Worm (Caenorhabditis elegans) whole organism, mixed stage, embryonic: ENCODE data around the gene igcm-2.

Source experiments
- M03D4.4 ChIP-seq: sonication (generic microtip); optimal IDR thresholded peaks from 2 replicates; lab custom pipeline; 2017; ENCODE audit warnings: mild to moderate bottlenecking, missing genetic modification characterization, missing compliant biosample characterization
- bed-3 ChIP-seq: fragments of 200-800 bp; sonication (Bioruptor generic); optimal IDR thresholded peaks from 3 replicates; lab custom pipeline; 2018; ENCODE audit warnings: mild to moderate bottlenecking, missing genetic modification characterization, moderate library complexity, missing compliant biosample characterization
- blmp-1 ChIP-seq: fragments of 150-350 bp; optimal IDR thresholded peaks from 2 replicates; lab custom pipeline; 2014; ENCODE audit warnings: missing biosample characterization, missing genetic modification characterization
- ceh-39 ChIP-seq: fragments of 150-350 bp; optimal IDR thresholded peaks from 2 replicates; lab custom pipeline; 2014; ENCODE audit warnings: missing biosample characterization, missing genetic modification characterization
- ceh-43 ChIP-seq: fragments of 200-800 bp; sonication (Bioruptor generic); optimal IDR thresholded peaks from 2 replicates; lab custom pipeline; 2018; ENCODE audit warnings: mild to moderate bottlenecking, missing genetic modification characterization, moderate library complexity, missing compliant biosample characterization
- ceh-83 ChIP-seq: fragments of 200-800 bp; sonication (Bioruptor generic); optimal IDR thresholded peaks from 2 replicates; lab custom pipeline; 2018; ENCODE audit warnings: mild to moderate bottlenecking, missing genetic modification characterization, missing compliant biosample characterization
- ces-1 ChIP-seq: fragments of 150-350 bp; optimal IDR thresholded peaks from 2 replicates; lab custom pipeline; 2014; ENCODE audit warnings: missing biosample characterization, missing genetic modification reagents, missing genetic modification characterization
- drap-1 ChIP-seq: fragments of 200-800 bp; sonication (Bioruptor generic); optimal IDR thresholded peaks from 3 replicates; lab custom pipeline; 2018; ENCODE audit warnings: mild to moderate bottlenecking, missing genetic modification characterization, missing compliant biosample characterization
- elt-1 ChIP-seq: sonication (generic microtip); optimal IDR thresholded peaks from 2 replicates; lab custom pipeline; 2017; ENCODE audit warnings: missing genetic modification characterization, mild to moderate bottlenecking, missing compliant biosample characterization, antibody characterized with exemption, moderate library complexity, borderline replicate concordance; ENCODE audit not compliant: insufficient read depth
- elt-3 ChIP-seq: fragments of 150-350 bp; optimal IDR thresholded peaks from 2 replicates; lab custom pipeline; 2014; ENCODE audit warnings: missing biosample characterization, missing genetic modification characterization
- flh-1 ChIP-seq: fragments of 200-800 bp; sonication (Bioruptor generic); optimal IDR thresholded peaks from 2 replicates; lab custom pipeline; 2018; ENCODE audit warnings: mild to moderate bottlenecking, missing genetic modification characterization, moderate library complexity, missing compliant biosample characterization
- ham-2 ChIP-seq: fragments of 200-800 bp; sonication (Bioruptor generic); optimal IDR thresholded peaks from 2 replicates; lab custom pipeline; 2018; ENCODE audit warnings: mild to moderate bottlenecking, missing genetic modification characterization, missing compliant biosample characterization
- hlh-1 ChIP-seq: fragments of 150-350 bp; optimal IDR thresholded peaks from 2 replicates; lab custom pipeline; 2014; ENCODE audit warnings: missing biosample characterization, missing genetic modification reagents, missing genetic modification characterization
- lin-13 ChIP-seq: fragments of 150-350 bp; optimal IDR thresholded peaks from 2 replicates; lab custom pipeline; 2014; ENCODE audit warnings: missing biosample characterization, missing genetic modification characterization
- lin-32 ChIP-seq: fragments of 200-800 bp; sonication (Bioruptor generic); optimal IDR thresholded peaks from 2 replicates; lab custom pipeline; 2018; ENCODE audit warnings: mild to moderate bottlenecking, missing genetic modification characterization, missing compliant biosample characterization
- mep-1 ChIP-seq: fragments of 150-350 bp; optimal IDR thresholded peaks from 2 replicates; lab custom pipeline; 2017; ENCODE audit warnings: missing biosample characterization, missing genetic modification reagents, missing genetic modification characterization, inconsistent platforms
- mls-2 ChIP-seq: sonication (generic microtip); optimal IDR thresholded peaks from 2 replicates; lab custom pipeline; 2016; ENCODE audit warnings: mild to moderate bottlenecking, missing genetic modification characterization, moderate library complexity, missing compliant biosample characterization
- nhr-12 ChIP-seq: fragments of 150-350 bp; optimal IDR thresholded peaks from 2 replicates; lab custom pipeline; 2014; ENCODE audit warnings: missing biosample characterization, missing genetic modification characterization
- nhr-2 ChIP-seq: fragments of 150-350 bp; optimal IDR thresholded peaks from 2 replicates; lab custom pipeline; 2014; ENCODE audit warnings: missing biosample characterization, missing genetic modification characterization
- nhr-237 ChIP-seq: fragments of 150-350 bp; optimal IDR thresholded peaks from 2 replicates; lab custom pipeline; 2014; ENCODE audit warnings: missing biosample characterization, missing genetic modification characterization
- nhr-28 ChIP-seq: fragments of 150-350 bp; optimal IDR thresholded peaks from 2 replicates; lab custom pipeline; 2014; ENCODE audit warnings: missing biosample characterization, missing genetic modification characterization
- nhr-76 ChIP-seq: sonication (generic microtip); optimal IDR thresholded peaks from 2 replicates; lab custom pipeline; 2017; ENCODE audit warnings: missing biosample characterization, missing genetic modification characterization
- pha-4 ChIP-seq: fragments of 150-350 bp; optimal IDR thresholded peaks from 2 replicates; lab custom pipeline; 2018; ENCODE audit warnings: missing biosample characterization, missing genetic modification reagents, missing genetic modification characterization
- sem-2 ChIP-seq: fragments of 200-800 bp; sonication (Bioruptor generic); optimal IDR thresholded peaks from 2 replicates; lab custom pipeline; 2018; ENCODE audit warnings: mild to moderate bottlenecking, missing genetic modification characterization, missing compliant biosample characterization
- snpc-4 ChIP-seq: fragments of 150-350 bp; optimal IDR thresholded peaks from 2 replicates; lab custom pipeline; 2014; ENCODE audit warnings: missing biosample characterization, missing genetic modification characterization
- sptf-1 ChIP-seq: sonication (generic microtip); optimal IDR thresholded peaks from 2 replicates; lab custom pipeline; 2017; ENCODE audit warnings: mild to moderate bottlenecking, missing genetic modification characterization, moderate library complexity, missing compliant biosample characterization
- unc-120 ChIP-seq: sonication (generic microtip); optimal IDR thresholded peaks from 2 replicates; lab custom pipeline; 2017; ENCODE audit warnings: missing genetic modification characterization, missing compliant biosample characterization; ENCODE audit not compliant: poor library complexity, severe bottlenecking
- unc-39 ChIP-seq: fragments of 150-350 bp; optimal IDR thresholded peaks from 2 replicates; lab custom pipeline; 2014; ENCODE audit warnings: missing biosample characterization, missing genetic modification characterization
- unc-62 ChIP-seq: fragments of 150-350 bp; optimal IDR thresholded peaks from 2 replicates; lab custom pipeline; 2014; ENCODE audit warnings: missing biosample characterization, missing genetic modification reagents, missing genetic modification characterization
- ztf-11 ChIP-seq: fragments of 150-350 bp; optimal IDR thresholded peaks from 2 replicates; lab custom pipeline; 2014; ENCODE audit warnings: missing biosample characterization, missing genetic modification characterization

igcm-2 gene

DNA sequence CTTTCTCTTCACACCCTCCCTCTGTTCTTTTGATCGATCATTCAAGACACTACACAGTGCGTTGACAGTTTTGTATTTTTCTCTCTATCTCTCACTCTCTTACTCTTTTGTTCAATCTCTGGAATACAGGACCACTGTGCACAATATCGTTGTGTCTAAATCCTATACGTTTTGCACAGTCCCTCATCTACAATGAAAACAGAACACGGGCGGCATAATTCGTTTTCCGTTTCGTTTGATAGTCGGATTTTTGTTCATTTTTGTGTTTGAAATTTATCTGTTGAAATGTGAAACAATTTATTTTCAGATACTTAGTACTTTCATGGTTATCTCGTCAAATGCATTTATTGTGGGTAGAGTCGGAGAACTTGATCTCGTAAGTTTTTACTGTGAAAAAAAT is 49.9 kb downstream of the igcm-2 start, which contains the start of gene C03B1.7:
Gene C03B1.7 (plus strand): TSS at position 301 of the 400 bp plus-strand sequence.
- TF ChIP-seq ham-2 (GFP tag; lab: Kevin White, UChicago) = no peak
- TF ChIP-seq ceh-83 = no peak
- no peak for TF ChIP-seq mls-2 (tag; lab: Kevin White, UChicago)
- peak; percentile 48 for TF ChIP-seq nhr-2 (tag; lab: Kevin White, UChicago)
- TF ChIP-seq nhr-237 = no peak
- TF ChIP-seq ztf-11 (tag; lab: Kevin White, UChicago) = no peak

ce11 chrX:6338446-6338845 is 52.9 kb downstream of the igcm-2 start:
- TF ChIP-seq elt-1 (tag; lab: Kevin White, UChicago) = no peak
- TF ChIP-seq snpc-4 (tag; lab: Kevin White, UChicago) = no peak
- no peak for TF ChIP-seq bed-3 (GFP tag; lab: Kevin White, UChicago)
- TF ChIP-seq unc-120 (tag; lab: Kevin White, UChicago) = no peak
- no peak for TF ChIP-seq nhr-76
- TF ChIP-seq lin-13 (tag; lab: Kevin White, UChicago) = no peak
- no peak for TF ChIP-seq nhr-237
- no peak for TF ChIP-seq pha-4
- no peak for TF ChIP-seq mep-1
- no peak for TF ChIP-seq lin-32
- no peak for TF ChIP-seq elt-3 (tag; lab: Kevin White, UChicago)

- TF ChIP-seq unc-39 (tag; lab: Kevin White, UChicago) (no peak), blmp-1 (tag; lab: Kevin White, UChicago) (no peak), unc-62 (GFP tag; lab: Kevin White, UChicago) (no peak), nhr-237 (no peak), elt-1 (tag; lab: Kevin White, UChicago) (no peak), nhr-28 (tag; lab: Kevin White, UChicago) (no peak), M03D4.4 (no peak), bed-3 (GFP tag; lab: Kevin White, UChicago) (no peak), ceh-83 (no peak), lin-13 (tag; lab: Kevin White, UChicago) (no peak), ces-1 (GFP tag; lab: Kevin White, UChicago) (no peak), ceh-39 (tag; lab: Kevin White, UChicago) (no peak), hlh-1 (tag; lab: Kevin White, UChicago) (no peak), ceh-43 (GFP tag; lab: Kevin White, UChicago) (no peak)
Measured at ce11 chrX:6337951-6338350, 53.4 kb downstream of the igcm-2 start, which contains the start of gene C03B1.13. TSS of gene C03B1.13 (minus strand) at chrX:6338051.

ce11 chrX:6337338-6337737 is 54.1 kb downstream of the igcm-2 start:
- no peak for TF ChIP-seq drap-1
- no peak for TF ChIP-seq mls-2 (tag; lab: Kevin White, UChicago)
- no peak for TF ChIP-seq ceh-39 (tag; lab: Kevin White, UChicago)
- no peak for TF ChIP-seq lin-32
- no peak for TF ChIP-seq unc-39 (tag; lab: Kevin White, UChicago)

ce11 chrX:6334602-6335001 is 56.8 kb downstream of the igcm-2 start:
- no peak for TF ChIP-seq lin-13 (tag; lab: Kevin White, UChicago)
- TF ChIP-seq nhr-237 = no peak
- TF ChIP-seq nhr-2 (tag; lab: Kevin White, UChicago) = no peak
- no peak for TF ChIP-seq sem-2 (GFP tag; lab: Kevin White, UChicago)
- TF ChIP-seq unc-120 (tag; lab: Kevin White, UChicago) = no peak
- no peak for TF ChIP-seq sptf-1

DNA sequence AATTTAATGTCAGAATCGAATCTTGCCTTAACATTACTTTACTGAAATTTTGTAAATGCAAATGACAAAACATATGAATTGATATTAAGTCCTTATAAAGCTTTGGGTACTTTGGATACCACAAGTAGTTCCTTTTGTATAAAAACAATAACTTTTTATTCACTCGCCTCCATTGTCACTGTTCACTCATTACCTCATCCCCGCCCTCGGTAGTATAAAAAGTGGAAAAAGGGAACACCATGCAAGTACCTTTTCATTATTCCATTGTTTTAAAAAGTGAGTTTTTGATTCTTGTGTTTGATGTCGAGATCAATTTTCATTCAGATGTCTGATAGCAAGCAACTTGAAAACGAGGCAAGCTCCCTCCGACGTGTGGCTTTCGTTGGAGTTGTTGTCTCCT is 57.4 kb downstream of the igcm-2 start, which contains the start of gene col-171:
Gene col-171 (plus strand): TSS at position 301 of the 400 bp plus-strand sequence.
- TF ChIP-seq nhr-12 (tag; lab: Kevin White, UChicago) = no peak
- no peak for TF ChIP-seq M03D4.4
- TF ChIP-seq unc-39 (tag; lab: Kevin White, UChicago) = no peak
- no peak for TF ChIP-seq sem-2 (GFP tag; lab: Kevin White, UChicago)
- no peak for TF ChIP-seq ces-1 (GFP tag; lab: Kevin White, UChicago)
- TF ChIP-seq blmp-1 (tag; lab: Kevin White, UChicago) = no peak
- no peak for TF ChIP-seq flh-1 (GFP tag; lab: Kevin White, UChicago)
- no peak for TF ChIP-seq sptf-1
- no peak for TF ChIP-seq elt-1 (tag; lab: Kevin White, UChicago)
- no peak for TF ChIP-seq ceh-83
- no peak for TF ChIP-seq ham-2 (GFP tag; lab: Kevin White, UChicago)
- no peak for TF ChIP-seq ceh-43 (GFP tag; lab: Kevin White, UChicago)
- TF ChIP-seq ceh-39 (tag; lab: Kevin White, UChicago) = no peak
- TF ChIP-seq drap-1 = no peak
- no peak for TF ChIP-seq nhr-2 (tag; lab: Kevin White, UChicago)
- TF ChIP-seq ztf-11 (tag; lab: Kevin White, UChicago) = no peak
